Fruit fly (Drosophila melanogaster): ENCODE data around the gene CG12379.

Gene CG12379

dm6 chrX:15709984-15710750 lies 23.6 kb downstream of the CG12379 start, which contains the start of the genes CG9281 and CG15601:
TSS of gene CG9281 (minus strand) at chrX:15710539.
TSS of gene CG15601 (plus strand) at chrX:15710647.
- TF ChIP-seq Dll (optimal IDR thresholded peaks at IDR 0.05), result no peak
- peak; percentile 52 for TF ChIP-seq CG8478 (optimal IDR thresholded peaks at IDR 0.05)

dm6 chrX:15709624-15709983 lies 24.2 kb downstream of the CG12379 start:
- TF ChIP-seq pan (optimal IDR thresholded peaks at IDR 0.05) (no peak), EcR (GFP tag; optimal IDR thresholded peaks at IDR 0.05) (no peak), Dll (optimal IDR thresholded peaks at IDR 0.05) (no peak), usp (GFP tag; optimal IDR thresholded peaks at IDR 0.05) (no peak), CG8478 (optimal IDR thresholded peaks at IDR 0.05) (no peak), psq (optimal IDR thresholded peaks at IDR 0.05) (no peak)

- TF ChIP-seq EcR (GFP tag; optimal IDR thresholded peaks at IDR 0.05) (no peak), usp (GFP tag; optimal IDR thresholded peaks at IDR 0.05) (no peak), psq (optimal IDR thresholded peaks at IDR 0.05) (no peak), pan (optimal IDR thresholded peaks at IDR 0.05) (no peak), CG8478 (optimal IDR thresholded peaks at IDR 0.05) (no peak), Dll (optimal IDR thresholded peaks at IDR 0.05) (no peak)
These were observed 30.0 kb downstream of the CG12379 start, which contains the start of the genes Pis and Hap40 for dm6 chrX:15703720-15704206. TSS of gene Pis (minus strand) at chrX:15703770. TSS of gene Hap40 (plus strand) at chrX:15704125.

- TF ChIP-seq usp (GFP tag; optimal IDR thresholded peaks at IDR 0.05), result no peak
These were observed 32.7 kb downstream of the CG12379 start, which contains the start of gene CG9240 for dm6 chrX:15701047-15701446. TSS of gene CG9240 (minus strand) at chrX:15701259.

dm6 chrX:15697581-15698208 lies 36.1 kb downstream of the CG12379 start:
- no peak for TF ChIP-seq pan (optimal IDR thresholded peaks at IDR 0.05)
- TF ChIP-seq Dll (optimal IDR thresholded peaks at IDR 0.05), result no peak
- TF ChIP-seq EcR (GFP tag; optimal IDR thresholded peaks at IDR 0.05), result no peak
- no peak for TF ChIP-seq usp (GFP tag; optimal IDR thresholded peaks at IDR 0.05)
- TF ChIP-seq psq (optimal IDR thresholded peaks at IDR 0.05), result no peak
- TF ChIP-seq CG8478 (optimal IDR thresholded peaks at IDR 0.05), result no peak

dm6 chrX:15696854-15697540 lies 36.8 kb downstream of the CG12379 start, which contains the start of gene CG8128:
TSS of gene CG8128 (plus strand) at chrX:15697494.
- no peak for TF ChIP-seq CG8478 (optimal IDR thresholded peaks at IDR 0.05)
- TF ChIP-seq psq (optimal IDR thresholded peaks at IDR 0.05), result no peak
- no peak for TF ChIP-seq pan (optimal IDR thresholded peaks at IDR 0.05)
- no peak for TF ChIP-seq Dll (optimal IDR thresholded peaks at IDR 0.05)
- TF ChIP-seq EcR (GFP tag; optimal IDR thresholded peaks at IDR 0.05), result no peak

dm6 chrX:15688757-15689156 lies 45.0 kb downstream of the CG12379 start, which contains the start of gene CG15599:
TSS of gene CG15599 (minus strand) at chrX:15688857.
- TF ChIP-seq Dll (optimal IDR thresholded peaks at IDR 0.05) (no peak), EcR (GFP tag; optimal IDR thresholded peaks at IDR 0.05) (no peak), usp (GFP tag; optimal IDR thresholded peaks at IDR 0.05) (no peak), CG8478 (optimal IDR thresholded peaks at IDR 0.05) (no peak), psq (optimal IDR thresholded peaks at IDR 0.05) (no peak), pan (optimal IDR thresholded peaks at IDR 0.05) (no peak)

- TF ChIP-seq psq (optimal IDR thresholded peaks at IDR 0.05) (no peak), EcR (GFP tag; optimal IDR thresholded peaks at IDR 0.05) (no peak), Dll (optimal IDR thresholded peaks at IDR 0.05) (no peak), pan (optimal IDR thresholded peaks at IDR 0.05) (no peak), CG8478 (optimal IDR thresholded peaks at IDR 0.05) (no peak), usp (GFP tag; optimal IDR thresholded peaks at IDR 0.05) (no peak)
These were observed 49.4 kb downstream of the CG12379 start for dm6 chrX:15684419-15684818.

All from whole organism.